Fruit fly (Drosophila melanogaster) whole organism, prepupa: ENCODE results near the gene CG33107.
A peak's percentile ranks its signal among the peaks of the same experiment; 100 is the strongest.

Experiments used
- Blimp-1 ChIP-seq: fragments of 200-800 bp; sonication (Bioruptor generic); optimal IDR thresholded peaks from 3 replicates; lab custom pipeline; 2017; ENCODE audit warnings: missing biosample characterization, missing genetic modification characterization, mild to moderate bottlenecking, moderate library complexity, missing genetic modification reagents
- CG10631 ChIP-seq: fragments of 200-800 bp; sonication (Bioruptor generic); optimal IDR thresholded peaks from 2 replicates; lab custom pipeline; 2016; ENCODE audit warnings: missing biosample characterization, missing genetic modification characterization
- CG10669 ChIP-seq: fragments of 200-800 bp; sonication (Bioruptor generic); optimal IDR thresholded peaks from 3 replicates; lab custom pipeline; 2018; ENCODE audit warnings: missing biosample characterization, mild to moderate bottlenecking, missing genetic modification characterization, moderate library complexity
- CG11762 ChIP-seq: fragments of 200-800 bp; sonication (Bioruptor generic); optimal IDR thresholded peaks from 3 replicates; lab custom pipeline; 2016; ENCODE audit warnings: missing biosample characterization, missing genetic modification characterization; ENCODE audit not compliant: insufficient read depth
- CG11902 ChIP-seq: fragments of 200-800 bp; sonication (Bioruptor generic); optimal IDR thresholded peaks from 3 replicates; lab custom pipeline; 2016; ENCODE audit warnings: missing biosample characterization, missing genetic modification characterization
- CG15336 ChIP-seq: fragments of 200-800 bp; sonication (Bioruptor generic); IDR thresholded peaks from 2 replicates; pipeline ENCODE4 v1.3.6; 2022; ENCODE audit warnings: missing biosample characterization, missing genetic modification characterization
- CG1621 ChIP-seq: fragments of 200-800 bp; sonication (Bioruptor generic); optimal IDR thresholded peaks from 3 replicates; lab custom pipeline; 2018; ENCODE audit warnings: missing biosample characterization, mild to moderate bottlenecking, missing genetic modification characterization
- CG31627 ChIP-seq: fragments of 200-800 bp; sonication (Bioruptor generic); optimal IDR thresholded peaks from 3 replicates; lab custom pipeline; 2016; ENCODE audit warnings: missing biosample characterization, missing genetic modification characterization
- CG32006 ChIP-seq: fragments of 200-800 bp; sonication (Bioruptor generic); optimal IDR thresholded peaks from 3 replicates; lab custom pipeline; 2017; ENCODE audit warnings: missing biosample characterization, mild to moderate bottlenecking, missing genetic modification characterization
- CG34406 ChIP-seq: fragments of 200-800 bp; sonication (Bioruptor generic); optimal IDR thresholded peaks from 3 replicates; lab custom pipeline; 2016; ENCODE audit warnings: missing biosample characterization, missing genetic modification characterization
- CG3919 ChIP-seq: fragments of 200-800 bp; sonication (Bioruptor generic); optimal IDR thresholded peaks from 3 replicates; lab custom pipeline; 2016; ENCODE audit warnings: missing biosample characterization, missing genetic modification characterization
- CG4318 ChIP-seq: fragments of 200-800 bp; sonication (Bioruptor generic); optimal IDR thresholded peaks from 3 replicates; lab custom pipeline; 2017; ENCODE audit warnings: missing biosample characterization, mild to moderate bottlenecking, missing genetic modification characterization
- CG6163 ChIP-seq: fragments of 200-800 bp; sonication (Bioruptor generic); IDR thresholded peaks from 3 replicates; pipeline ENCODE4 v1.3.6; 2022; ENCODE audit warnings: missing biosample characterization, missing genetic modification characterization
- CG6792 ChIP-seq: fragments of 200-800 bp; sonication (Bioruptor generic); optimal IDR thresholded peaks from 3 replicates; lab custom pipeline; 2016; ENCODE audit warnings: missing biosample characterization, missing genetic modification characterization
- CG6854 ChIP-seq: fragments of 200-800 bp; sonication (Bioruptor generic); optimal IDR thresholded peaks from 2 replicates; lab custom pipeline; 2017; ENCODE audit warnings: missing biosample characterization, mild to moderate bottlenecking, missing genetic modification characterization
- CG8119 ChIP-seq: fragments of 200-800 bp; sonication (Bioruptor generic); IDR thresholded peaks from 3 replicates; pipeline ENCODE4 v1.3.6; 2022; ENCODE audit warnings: missing biosample characterization, missing genetic modification characterization
- CG8319 ChIP-seq: fragments of 200-800 bp; sonication (Bioruptor generic); optimal IDR thresholded peaks from 3 replicates; lab custom pipeline; 2016; ENCODE audit warnings: missing biosample characterization, missing genetic modification characterization
- CG8632 ChIP-seq: fragments of 200-800 bp; sonication (Bioruptor generic); optimal IDR thresholded peaks from 3 replicates; lab custom pipeline; 2016; ENCODE audit warnings: missing biosample characterization, missing genetic modification characterization
- CG9139 ChIP-seq: fragments of 200-800 bp; sonication (Bioruptor generic); optimal IDR thresholded peaks from 3 replicates; lab custom pipeline; 2017; ENCODE audit warnings: missing biosample characterization, mild to moderate bottlenecking, missing genetic modification characterization
- Eip78C ChIP-seq: fragments of 200-800 bp; sonication (Bioruptor generic); peaks from one replicate; lab custom pipeline; 2016; ENCODE audit warnings: missing biosample characterization, missing genetic modification characterization
- Eip93F ChIP-seq: fragments of 200-800 bp; sonication (Bioruptor generic); optimal IDR thresholded peaks from 2 replicates; lab custom pipeline; 2016; ENCODE audit warnings: missing biosample characterization, mild to moderate bottlenecking, missing genetic modification characterization
- Ets21C ChIP-seq: fragments of 200-800 bp; sonication (Bioruptor generic); optimal IDR thresholded peaks from 3 replicates; lab custom pipeline; 2016; ENCODE audit warnings: missing biosample characterization, missing genetic modification characterization
- Ets96B ChIP-seq: fragments of 200-800 bp; optimal IDR thresholded peaks from 2 replicates; lab custom pipeline; 2019; ENCODE audit warnings: missing biosample characterization, mild to moderate bottlenecking, missing genetic modification characterization, moderate library complexity
- Gug ChIP-seq: fragments of 200-800 bp; sonication (Bioruptor generic); IDR thresholded peaks from 2 replicates; pipeline ENCODE4 v1.3.6; 2022; ENCODE audit warnings: missing biosample characterization, missing genetic modification characterization
- Hr38 ChIP-seq: sonication (Bioruptor generic); optimal IDR thresholded peaks from 2 replicates; lab custom pipeline; 2016; ENCODE audit warnings: missing biosample characterization, missing genetic modification characterization
- Hr39 ChIP-seq: fragments of 200-800 bp; sonication (Bioruptor generic); optimal IDR thresholded peaks from 2 replicates; lab custom pipeline; 2016; ENCODE audit warnings: missing biosample characterization, missing genetic modification characterization
- Hr4 ChIP-seq: fragments of 200-800 bp; sonication (Bioruptor generic); optimal IDR thresholded peaks from 3 replicates; lab custom pipeline; 2016; ENCODE audit warnings: missing biosample characterization, missing genetic modification characterization
- OdsH ChIP-seq: fragments of 200-800 bp; sonication (Bioruptor generic); optimal IDR thresholded peaks from 3 replicates; lab custom pipeline; 2016; ENCODE audit warnings: missing biosample characterization, missing genetic modification characterization
- Sox102F ChIP-seq: fragments of 200-800 bp; sonication (Bioruptor generic); optimal IDR thresholded peaks from 2 replicates; lab custom pipeline; 2016; ENCODE audit warnings: missing biosample characterization, mild to moderate bottlenecking, missing genetic modification characterization
- Sox14 ChIP-seq: fragments of 200-800 bp; sonication (Bioruptor generic); optimal IDR thresholded peaks from 3 replicates; lab custom pipeline; 2016; ENCODE audit warnings: missing biosample characterization, missing genetic modification characterization
- Sox15 ChIP-seq: fragments of 200-800 bp; sonication (Bioruptor generic); optimal IDR thresholded peaks from 3 replicates; lab custom pipeline; 2016; ENCODE audit warnings: missing biosample characterization, missing genetic modification characterization
- achi ChIP-seq: fragments of 200-800 bp; sonication (Bioruptor generic); optimal IDR thresholded peaks from 3 replicates; lab custom pipeline; 2016; ENCODE audit warnings: missing biosample characterization, missing genetic modification characterization
- acj6 ChIP-seq: fragments of 200-800 bp; sonication (Bioruptor generic); optimal IDR thresholded peaks from 3 replicates; lab custom pipeline; 2016; ENCODE audit warnings: missing biosample characterization, missing genetic modification characterization
- cyc ChIP-seq: fragments of 200-800 bp; sonication (Bioruptor generic); optimal IDR thresholded peaks from 3 replicates; lab custom pipeline; 2016; ENCODE audit warnings: missing biosample characterization, missing genetic modification characterization
- dac ChIP-seq: fragments of 200-800 bp; sonication (Bioruptor generic); optimal IDR thresholded peaks from 2 replicates; lab custom pipeline; 2017; ENCODE audit warnings: missing biosample characterization, mild to moderate bottlenecking, missing genetic modification characterization
- eg ChIP-seq: fragments of 200-800 bp; sonication (Bioruptor generic); IDR thresholded peaks from 3 replicates; pipeline ENCODE4 v1.3.6; 2022; ENCODE audit warnings: missing biosample characterization, missing genetic modification characterization
- esn ChIP-seq: fragments of 200-800 bp; sonication (Bioruptor generic); optimal IDR thresholded peaks from 2 replicates; lab custom pipeline; 2016; ENCODE audit warnings: missing biosample characterization, mild to moderate bottlenecking, missing genetic modification characterization, moderate library complexity
- fd85E ChIP-seq: fragments of 200-800 bp; sonication (Bioruptor generic); optimal IDR thresholded peaks from 3 replicates; lab custom pipeline; 2016; ENCODE audit warnings: missing biosample characterization, missing genetic modification characterization
- fkh ChIP-seq: fragments of 200-800 bp; sonication (Bioruptor generic); optimal IDR thresholded peaks from 3 replicates; lab custom pipeline; 2017; ENCODE audit warnings: missing biosample characterization, mild to moderate bottlenecking, missing genetic modification characterization, moderate library complexity
- net ChIP-seq: fragments of 200-800 bp; sonication (Bioruptor generic); optimal IDR thresholded peaks from 3 replicates; lab custom pipeline; 2016; ENCODE audit warnings: missing biosample characterization, missing genetic modification characterization
- pdm3 ChIP-seq: fragments of 200-800 bp; sonication (Bioruptor generic); optimal IDR thresholded peaks from 3 replicates; lab custom pipeline; 2016; ENCODE audit warnings: missing biosample characterization, missing genetic modification characterization
- salr ChIP-seq, 2 experiments: fragments of 200-800 bp; sonication (Bioruptor generic); optimal IDR thresholded peaks; 3 replicates each; lab custom pipeline; 2016 to 2018; ENCODE audit warnings: missing biosample characterization in 2 of 2, missing genetic modification characterization in 2 of 2, mild to moderate bottlenecking in 1 of 2
- spab ChIP-seq: fragments of 200-800 bp; sonication (Bioruptor generic); optimal IDR thresholded peaks from 2 replicates; lab custom pipeline; 2017; ENCODE audit warnings: missing biosample characterization, mild to moderate bottlenecking, missing genetic modification characterization, missing genetic modification reagents
- ss ChIP-seq, 2 experiments: fragments of 200-800 bp; sonication (Bioruptor generic); optimal IDR thresholded peaks; 2 replicates in 1 of 2; 3 replicates in 1 of 2; lab custom pipeline; 2017 to 2018; ENCODE audit warnings: mild to moderate bottlenecking in 2 of 2, missing biosample characterization in 2 of 2, missing genetic modification characterization in 2 of 2, moderate library complexity in 1 of 2
- svp ChIP-seq: fragments of 200-800 bp; sonication (Bioruptor generic); peaks from one replicate; lab custom pipeline; 2016; ENCODE audit warnings: missing biosample characterization, missing genetic modification characterization
- topi ChIP-seq: fragments of 200-800 bp; sonication (Bioruptor generic); optimal IDR thresholded peaks from 3 replicates; lab custom pipeline; 2016; ENCODE audit warnings: missing biosample characterization, missing genetic modification characterization
- vri ChIP-seq: fragments of 200-800 bp; sonication (Bioruptor generic); optimal IDR thresholded peaks from 3 replicates; lab custom pipeline; 2016; ENCODE audit warnings: missing biosample characterization, mild to moderate bottlenecking, missing genetic modification characterization

Gene CG33107

dm6 chr3R:22538877-22539276 is 45.6 kb downstream of the CG33107 start (continued):
- TF ChIP-seq CG8119 (no peak), Ets96B (tag; lab: Kevin White, UChicago) (peak; percentile 47), CG8632 (peak; percentile 49), dac (GFP tag; lab: Kevin White, UChicago) (no peak), Hr38 (no peak), CG6163 (GFP tag; lab: Robert Waterston, UW) (no peak), salr (GFP tag; optimal IDR thresholded peaks at IDR 0.05; lab: Kevin White, UChicago) (no peak), CG1621 (tag; lab: Kevin White, UChicago) (no peak), vri (GFP tag; lab: Kevin White, UChicago) (no peak), CG31627 (no peak), Eip93F (GFP tag; lab: Kevin White, UChicago) (no peak)
- TF ChIP-seq, all 60 proteins: peak for 23

- TF ChIP-seq Hr39 (GFP tag; lab: Kevin White, UChicago), result peak; percentile 34
- peak; percentile 3 for TF ChIP-seq fd85E (GFP tag; lab: Kevin White, UChicago)
- peak; percentile 46 for TF ChIP-seq net
- no peak for TF ChIP-seq CG32006
- TF ChIP-seq eg (GFP tag; lab: Robert Waterston, UW), result no peak
- no peak for TF ChIP-seq Ets21C
- TF ChIP-seq CG8119, result no peak
- peak; percentile 58 for TF ChIP-seq CG11762 (GFP tag; lab: Kevin White, UChicago)
- TF ChIP-seq CG6163 (GFP tag; lab: Robert Waterston, UW), result peak; percentile 82
- peak; percentile 77 for TF ChIP-seq CG10631
- TF ChIP-seq CG11902, result peak; percentile 54
- TF ChIP-seq Blimp-1 (GFP tag; lab: Kevin White, UChicago), result no peak
- peak; percentile 73 for TF ChIP-seq CG6792 (GFP tag; lab: Kevin White, UChicago)
- peak; percentile 65 for TF ChIP-seq acj6
- peak; percentile 50 for TF ChIP-seq topi (GFP tag; lab: Kevin White, UChicago)
- TF ChIP-seq Hr4 (GFP tag; lab: Kevin White, UChicago), result peak; percentile 18
- TF ChIP-seq Eip78C (GFP tag; lab: Kevin White, UChicago), result peak; percentile 94
- TF ChIP-seq Gug (GFP tag; lab: Robert Waterston, UW), result no peak
- TF ChIP-seq CG15336 (GFP tag; lab: Robert Waterston, UW), result no peak
- TF ChIP-seq CG6854, result no peak
- TF ChIP-seq dac (GFP tag; lab: Kevin White, UChicago), result no peak
- TF ChIP-seq vri (GFP tag; lab: Kevin White, UChicago), result peak; percentile 8
- TF ChIP-seq spab (GFP tag; lab: Kevin White, UChicago), result peak; percentile 80
- TF ChIP-seq Eip93F (GFP tag; lab: Kevin White, UChicago), result no peak
- TF ChIP-seq CG9139 (GFP tag; lab: Kevin White, UChicago), result peak; percentile 47
- no peak for TF ChIP-seq CG4318
- peak; percentile 71 for TF ChIP-seq pdm3
- peak; percentile 51 for TF ChIP-seq esn (GFP tag; lab: Kevin White, UChicago)
- TF ChIP-seq fkh (GFP tag; lab: Kevin White, UChicago), result no peak
- TF ChIP-seq Ets96B (tag; lab: Kevin White, UChicago), result peak; percentile 85
- TF ChIP-seq Hr38, result no peak
- TF ChIP-seq achi (GFP tag; lab: Kevin White, UChicago), result peak; percentile 71
- peak; percentile 71 to 73 for TF ChIP-seq ss (GFP tag; optimal IDR thresholded peaks at IDR 0.05; lab: Kevin White, UChicago)
- TF ChIP-seq CG3919 (GFP tag; lab: Kevin White, UChicago), result peak; percentile 79
- TF ChIP-seq Sox14, result peak; percentile 61
- peak; percentile 66 for TF ChIP-seq OdsH (GFP tag; lab: Kevin White, UChicago)
- peak; percentile 28 for TF ChIP-seq CG31627
- peak; percentile 72 for TF ChIP-seq CG34406 (GFP tag; lab: Kevin White, UChicago)
- TF ChIP-seq cyc (GFP tag; lab: Kevin White, UChicago), result peak; percentile 49
- TF ChIP-seq CG10669 (GFP tag; lab: Kevin White, UChicago), result peak; percentile 79
- TF ChIP-seq Sox102F, result peak; percentile 28
- peak; percentile 57 for TF ChIP-seq Sox15 (GFP tag; lab: Kevin White, UChicago)
- peak; percentile 44 for TF ChIP-seq CG8319
- peak; percentile 83 for TF ChIP-seq svp
Measured at dm6 chr3R:22536504-22537423, 47.8 kb downstream of the CG33107 start.
